Fruit fly (Drosophila melanogaster): ENCODE measurements around the gene CG15478.

The CG15478 gene

dm6 chrX:7708942-7709707, 8.6 kb downstream of the CG15478 start, which contains the start of gene CHES-1-like (continued):
- TF ChIP-seq CG9215 (GFP tag; IDR thresholded peaks at IDR 0.05) (peak; percentile 75), Tbp (GFP tag; optimal IDR thresholded peaks at IDR 0.05) (no peak), ham (GFP tag; IDR thresholded peaks at IDR 0.05) (no peak), Neu2 (GFP tag; optimal IDR thresholded peaks at IDR 0.05; ENCODE audit: borderline replicate concordance) (peak; percentile 56), sna (GFP tag; IDR thresholded peaks at IDR 0.05; ENCODE audit: partially characterized antibody) (no peak), jigr1 (GFP tag; IDR thresholded peaks at IDR 0.05) (peak; percentile 79; the same call in 2 of the 3 replicates), CG1602 (GFP tag; optimal IDR thresholded peaks at IDR 0.05) (peak; percentile 85), CG12299 (tag; optimal IDR thresholded peaks at IDR 0.05) (peak; percentile 76), pho (GFP tag; optimal IDR thresholded peaks at IDR 0.05) (peak; percentile 89), bcd (GFP tag; optimal IDR thresholded peaks at IDR 0.05) (peak; percentile 94), CG31441 (GFP tag; IDR thresholded peaks at IDR 0.05) (peak; percentile 95), Side (GFP tag; optimal IDR thresholded peaks at IDR 0.05) (peak; percentile 89), lab (GFP tag; optimal IDR thresholded peaks at IDR 0.05) (peak; percentile 91), Gug (GFP tag; IDR thresholded peaks at IDR 0.05) (peak; percentile 69), CG1647 (GFP tag; optimal IDR thresholded peaks at IDR 0.05) (peak; percentile 72), pros (GFP tag; optimal IDR thresholded peaks at IDR 0.05) (peak; percentile 53), CG14014 (GFP tag; IDR thresholded peaks at IDR 0.05) (peak; percentile 81), CG6654 (GFP tag; optimal IDR thresholded peaks at IDR 0.05) (peak; percentile 79), CG15514 (GFP tag; optimal IDR thresholded peaks at IDR 0.05) (peak; percentile 46), CG17359 (tag; optimal IDR thresholded peaks at IDR 0.05) (peak; percentile 88), CG18599 (GFP tag; optimal IDR thresholded peaks at IDR 0.05) (peak; percentile 88), CG10431 (GFP tag; optimal IDR thresholded peaks at IDR 0.05) (peak; percentile 74), CG3726 (GFP tag; IDR thresholded peaks at IDR 0.05) (peak; percentile 82; the same call in 2 of the 3 replicates), CG13287 (GFP tag; IDR thresholded peaks at IDR 0.05; ENCODE audit: partially characterized antibody) (peak; percentile 20; the same call in 1 of the 2 replicates), esg (GFP tag; conservative IDR thresholded peaks at IDR 0.05) (peak; percentile 87), CG2199 (GFP tag; IDR thresholded peaks at IDR 0.05) (0 out of 3 replicates have a peak, but pooled peaks have one; percentile 41), Fer1 (GFP tag; optimal IDR thresholded peaks at IDR 0.05) (peak; percentile 88), CG11398 (GFP tag; optimal IDR thresholded peaks at IDR 0.05) (peak; percentile 88), CG32772 (GFP tag; IDR thresholded peaks at IDR 0.05) (peak; percentile 72), ken (GFP tag; IDR thresholded peaks at IDR 0.05) (peak; percentile 61; the same call in 1 of the 3 replicates), CG34422 (GFP tag; IDR thresholded peaks at IDR 0.05) (peak; percentile 69; the same call in 1 of the 3 replicates), sens (GFP tag) (peak; percentile 99), Rfx (GFP tag; IDR thresholded peaks at IDR 0.05) (peak; percentile 78), Nf-YB (GFP tag; optimal IDR thresholded peaks at IDR 0.05) (peak; percentile 76), Taf1 (GFP tag; IDR thresholded peaks at IDR 0.05) (peak; percentile 44; the same call in 1 of the 2 replicates), lmd (GFP tag; IDR thresholded peaks at IDR 0.05) (peak; percentile 91), CG8290 (GFP tag; optimal IDR thresholded peaks at IDR 0.05) (peak; percentile 79), CG8290 (tag; optimal IDR thresholded peaks at IDR 0.05) (peak; percentile 24 to 55), CG14860 (GFP tag; IDR thresholded peaks at IDR 0.05; ENCODE audit: partially characterized antibody) (no peak), CG33213 (GFP tag; optimal IDR thresholded peaks at IDR 0.05) (peak; percentile 84), ac (GFP tag; optimal IDR thresholded peaks at IDR 0.05) (peak; percentile 62), Atf6 (GFP tag; IDR thresholded peaks at IDR 0.05) (peak; percentile 83), Dbx (GFP tag; IDR thresholded peaks at IDR 0.05) (peak; percentile 77), Dad (GFP tag; optimal IDR thresholded peaks at IDR 0.05) (peak; percentile 85), crp (GFP tag; optimal IDR thresholded peaks at IDR 0.05) (peak in 1 of 2 experiments; percentile 49), CG6175 (GFP tag; IDR thresholded peaks at IDR 0.05) (no peak; the same call in 2 of the 3 replicates), sqz (GFP tag; optimal IDR thresholded peaks at IDR 0.05) (peak; percentile 75), Deaf1 (tag; optimal IDR thresholded peaks at IDR 0.05) (peak; percentile 71), Mad (GFP tag; optimal IDR thresholded peaks at IDR 0.05) (peak; percentile 87)

All from whole organism, embryonic.